Worm (Caenorhabditis elegans) whole organism, late embryonic: ENCODE results near the gene T12G3.11.

Source experiments
- ceh-19 ChIP-seq: fragments of 200-800 bp; sonication (Bioruptor generic); optimal IDR thresholded peaks from 2 replicates; lab custom pipeline; 2018; ENCODE audit warnings: mild to moderate bottlenecking, missing genetic modification characterization, missing compliant biosample characterization
- ceh-22 ChIP-seq: sonication (generic microtip); optimal IDR thresholded peaks from 2 replicates; lab custom pipeline; 2017; ENCODE audit warnings: missing biosample characterization, missing genetic modification characterization
- ceh-30 ChIP-seq: fragments of 150-350 bp; optimal IDR thresholded peaks from 2 replicates; lab custom pipeline; 2014; ENCODE audit warnings: missing biosample characterization, missing genetic modification characterization
- ceh-34 ChIP-seq: sonication (generic microtip); optimal IDR thresholded peaks from 2 replicates; lab custom pipeline; 2016; ENCODE audit warnings: mild to moderate bottlenecking, missing genetic modification characterization, missing compliant biosample characterization
- dmd-4 ChIP-seq: sonication (generic microtip); optimal IDR thresholded peaks from 2 replicates; lab custom pipeline; 2016; ENCODE audit warnings: borderline replicate concordance, missing genetic modification characterization, missing compliant biosample characterization
- eyg-1 ChIP-seq: sonication (generic microtip); optimal IDR thresholded peaks from 2 replicates; lab custom pipeline; 2016; ENCODE audit warnings: missing genotype, missing genetic modification characterization, missing compliant biosample characterization
- fkh-10 ChIP-seq: fragments of 150-350 bp; optimal IDR thresholded peaks from 2 replicates; lab custom pipeline; 2014; ENCODE audit warnings: missing biosample characterization, missing genetic modification reagents, missing genetic modification characterization
- lin-11 ChIP-seq: fragments of 200-800 bp; sonication (Bioruptor generic); optimal IDR thresholded peaks from 2 replicates; lab custom pipeline; 2018; ENCODE audit warnings: mild to moderate bottlenecking, missing genetic modification characterization, missing compliant biosample characterization
- nhr-232 ChIP-seq: sonication (generic microtip); optimal IDR thresholded peaks from 2 replicates; lab custom pipeline; 2016; ENCODE audit warnings: missing genetic modification characterization, missing compliant biosample characterization
- odd-2 ChIP-seq: sonication (generic microtip); optimal IDR thresholded peaks from 2 replicates; lab custom pipeline; 2017; ENCODE audit warnings: antibody characterized with exemption, mild to moderate bottlenecking, missing genetic modification characterization, missing compliant biosample characterization
- rnt-1 ChIP-seq: sonication (generic microtip); optimal IDR thresholded peaks from 2 replicates; lab custom pipeline; 2016; ENCODE audit warnings: missing genetic modification characterization, missing compliant biosample characterization
- sox-2 ChIP-seq: fragments of 200-800 bp; sonication (Bioruptor generic); IDR thresholded peaks from 2 replicates; pipeline ENCODE4 v1.3.6; 2022; ENCODE audit warnings: missing genetic modification reagents, missing genetic modification characterization, missing compliant biosample characterization
- syd-9 ChIP-seq: sonication (generic microtip); optimal IDR thresholded peaks from 2 replicates; lab custom pipeline; 2016; ENCODE audit warnings: mild to moderate bottlenecking, missing genetic modification characterization, moderate library complexity, missing compliant biosample characterization
- zip-5 ChIP-seq: sonication (generic microtip); optimal IDR thresholded peaks from 2 replicates; lab custom pipeline; 2016; ENCODE audit warnings: missing genetic modification characterization, missing compliant biosample characterization

DNA sequence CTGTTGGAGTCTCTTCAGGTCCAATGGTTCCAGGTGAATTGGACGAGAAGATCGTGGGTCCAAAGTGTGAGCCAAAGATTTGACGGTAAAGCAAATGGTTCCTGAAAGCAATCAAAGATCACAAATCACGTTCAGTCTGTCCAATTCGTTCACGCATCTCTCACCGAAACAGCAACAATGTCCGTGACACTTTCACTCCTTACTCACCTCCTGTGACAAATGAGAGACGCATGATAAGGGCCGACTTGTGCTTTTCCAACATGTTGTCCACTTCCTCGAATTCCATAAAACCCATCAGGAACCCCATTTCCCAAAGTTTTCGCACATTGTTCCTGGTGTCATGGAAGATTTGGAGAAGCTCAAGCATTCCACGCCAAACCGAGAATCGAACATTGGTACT is 10.9 kb upstream of the T12G3.11 start:
- TF ChIP-seq zip-5 (tag; lab: Kevin White, UChicago) (no peak), ceh-22 (tag; lab: Kevin White, UChicago) (no peak), dmd-4 (no peak), syd-9 (tag; lab: Kevin White, UChicago) (no peak), ceh-19 (no peak), ceh-34 (no peak), ceh-30 (tag; lab: Kevin White, UChicago) (no peak), odd-2 (tag; lab: Kevin White, UChicago) (no peak), sox-2 (GFP tag; lab: Robert Waterston, UW) (no peak), rnt-1 (no peak), nhr-232 (tag; lab: Kevin White, UChicago) (no peak), eyg-1 (no peak), fkh-10 (GFP tag; lab: Kevin White, UChicago) (no peak), lin-11 (tag; lab: Kevin White, UChicago) (no peak)
